Worm (Caenorhabditis elegans) whole organism, L4 larva: Measurements from ENCODE around the gene F07C6.4.

ENCODE experiments used
- F10B5.3 ChIP-seq: sonication (generic microtip); optimal IDR thresholded peaks from 2 replicates; lab custom pipeline; 2016; ENCODE audit warnings: mild to moderate bottlenecking, missing genetic modification characterization, missing compliant biosample characterization
- F44E2.7 ChIP-seq: fragments of 200-800 bp; sonication (Bioruptor generic); IDR thresholded peaks from 2 replicates; pipeline ENCODE4 v2.1.2; 2022; ENCODE audit warnings: missing genetic modification characterization, missing compliant biosample characterization
- R02D3.7 ChIP-seq: fragments of 150-350 bp; sonication (generic microtip); optimal IDR thresholded peaks from 3 replicates; lab custom pipeline; 2014; ENCODE audit warnings: missing biosample characterization, missing genetic modification characterization
- T20F7.1 ChIP-seq: fragments of 200-800 bp; sonication (Bioruptor generic); optimal IDR thresholded peaks from 2 replicates; lab custom pipeline; 2018; ENCODE audit warnings: mild to moderate bottlenecking, missing genetic modification characterization, missing compliant biosample characterization
- T26A8.4 ChIP-seq: fragments of 200-800 bp; sonication (Bioruptor generic); IDR thresholded peaks from 2 replicates; pipeline ENCODE4 v1.3.6; 2022; ENCODE audit warnings: missing genetic modification characterization, missing compliant biosample characterization
- Y48G9A.11 ChIP-seq: fragments of 200-800 bp; sonication (Bioruptor generic); IDR thresholded peaks from 2 replicates; pipeline ENCODE4 v1.3.6; 2022; ENCODE audit warnings: missing genetic modification reagents, missing genetic modification characterization, missing compliant biosample characterization
- Y5F2A.4 ChIP-seq: fragments of 200-800 bp; sonication (Bioruptor generic); optimal IDR thresholded peaks from 2 replicates; lab custom pipeline; 2018; ENCODE audit warnings: mild to moderate bottlenecking, missing genetic modification characterization, missing compliant biosample characterization
- Y75B8A.6 ChIP-seq: fragments of 200-800 bp; sonication (Bioruptor generic); IDR thresholded peaks from 2 replicates; pipeline ENCODE4 v1.3.6; 2022; ENCODE audit warnings: missing genetic modification reagents, missing genetic modification characterization, missing compliant biosample characterization
- ZK337.2 ChIP-seq: fragments of 200-800 bp; sonication (Bioruptor generic); IDR thresholded peaks from 2 replicates; pipeline ENCODE4 v1.3.6; 2022; ENCODE audit warnings: missing genetic modification reagents, missing genetic modification characterization, missing compliant biosample characterization
- ZK546.5 ChIP-seq, 2 experiments: sonication (generic microtip); optimal IDR thresholded peaks; 2 replicates each; lab custom pipeline; 2017; ENCODE audit warnings: missing biosample characterization in 2 of 2, missing genetic modification characterization in 2 of 2
- aha-1 ChIP-seq: fragments of 150-350 bp; peaks from one replicate; lab custom pipeline; 2014; ENCODE audit warnings: missing biosample characterization, missing genetic modification characterization
- arid-1 ChIP-seq: fragments of 200-800 bp; sonication (Bioruptor generic); conservative IDR thresholded peaks from 2 replicates; pipeline ENCODE4 v1.3.6; 2022; ENCODE audit warnings: missing genetic modification reagents, missing genetic modification characterization, missing compliant biosample characterization
- ceh-44 ChIP-seq: fragments of 200-800 bp; sonication (Bioruptor generic); IDR thresholded peaks from 2 replicates; pipeline ENCODE4 v1.3.6; 2022; ENCODE audit warnings: missing genetic modification reagents, missing genetic modification characterization, missing compliant biosample characterization
- daf-12 ChIP-seq: fragments of 150-350 bp; optimal IDR thresholded peaks from 2 replicates; lab custom pipeline; 2014; ENCODE audit warnings: missing biosample characterization, missing genetic modification reagents, missing genetic modification characterization
- daf-16 ChIP-seq, 3 experiments: sonication (generic microtip); optimal IDR thresholded peaks; 2 replicates each; lab custom pipeline; 2016 to 2017; ENCODE audit warnings: missing genetic modification characterization in 3 of 3, missing genetic modification reagents in 3 of 3, mild to moderate bottlenecking in 2 of 3, missing compliant biosample characterization in 2 of 3, missing biosample characterization in 1 of 3, moderate library complexity in 1 of 3
- daf-8 ChIP-seq: fragments of 200-800 bp; sonication (Bioruptor generic); IDR thresholded peaks from 2 replicates; pipeline ENCODE4 v1.3.6; 2022; ENCODE audit warnings: missing genetic modification characterization, missing compliant biosample characterization
- dmd-6 ChIP-seq: fragments of 200-800 bp; sonication (Bioruptor generic); IDR thresholded peaks from 2 replicates; pipeline ENCODE4 v1.3.6; 2022; ENCODE audit warnings: missing genetic modification reagents, missing genetic modification characterization, missing compliant biosample characterization
- dmd-8 ChIP-seq: fragments of 200-800 bp; sonication (Bioruptor generic); IDR thresholded peaks from 2 replicates; pipeline ENCODE4 v1.3.6; 2022; ENCODE audit warnings: missing genetic modification characterization, missing compliant biosample characterization
- egl-27 ChIP-seq: sonication (generic microtip); optimal IDR thresholded peaks from 3 replicates; lab custom pipeline; 2017; ENCODE audit warnings: missing biosample characterization, missing genetic modification reagents, missing genetic modification characterization
- egl-43 ChIP-seq: fragments of 200-800 bp; sonication (Bioruptor generic); IDR thresholded peaks from 2 replicates; pipeline ENCODE4 v1.3.6; 2022; ENCODE audit warnings: missing genetic modification reagents, missing genetic modification characterization, missing compliant biosample characterization
- fkh-10 ChIP-seq: fragments of 150-350 bp; optimal IDR thresholded peaks from 2 replicates; lab custom pipeline; 2014; ENCODE audit warnings: missing biosample characterization, missing genetic modification reagents, missing genetic modification characterization
- hif-1 ChIP-seq, 2 experiments: sonication (generic microtip); optimal IDR thresholded peaks; 2 replicates each; lab custom pipeline; 2016 to 2017; ENCODE audit warnings: missing compliant biosample characterization in 2 of 2, missing genetic modification characterization in 2 of 2, missing genetic modification reagents in 2 of 2, missing genotype in 2 of 2, mild to moderate bottlenecking in 1 of 2
- lim-7 ChIP-seq: fragments of 200-800 bp; sonication (Bioruptor generic); IDR thresholded peaks from 2 replicates; pipeline ENCODE4 v1.3.6; 2022; ENCODE audit warnings: missing genetic modification characterization, missing compliant biosample characterization
- lin-13 ChIP-seq: fragments of 150-350 bp; optimal IDR thresholded peaks from 2 replicates; lab custom pipeline; 2014; ENCODE audit warnings: missing biosample characterization, missing genetic modification reagents, missing genetic modification characterization
- lin-38 ChIP-seq: fragments of 200-800 bp; sonication (Bioruptor generic); IDR thresholded peaks from 2 replicates; pipeline ENCODE4 v1.3.6; 2022; ENCODE audit warnings: missing genetic modification reagents, missing genetic modification characterization, missing compliant biosample characterization
- lin-39 ChIP-seq: fragments of 150-350 bp; optimal IDR thresholded peaks from 2 replicates; lab custom pipeline; 2014; ENCODE audit warnings: missing biosample characterization, missing genetic modification reagents, missing genetic modification characterization
- madf-5 ChIP-seq, 2 experiments: fragments of 200-800 bp; sonication (Bioruptor generic); IDR thresholded peaks; 2 replicates each; pipeline ENCODE4 v1.3.6; 2022; ENCODE audit warnings: missing compliant biosample characterization in 2 of 2, missing genetic modification characterization in 2 of 2
- mdt-29 ChIP-seq: fragments of 200-800 bp; sonication (Bioruptor generic); IDR thresholded peaks from 2 replicates; pipeline ENCODE4 v1.3.6; 2022; ENCODE audit warnings: missing genetic modification reagents, missing genetic modification characterization, missing compliant biosample characterization
- mes-2 ChIP-seq: sonication (generic microtip); optimal IDR thresholded peaks from 2 replicates; lab custom pipeline; 2016; ENCODE audit warnings: missing genotype, mild to moderate bottlenecking, missing genetic modification characterization, missing compliant biosample characterization; ENCODE audit not compliant: poor library complexity, severe bottlenecking
- nhr-11 ChIP-seq: fragments of 150-350 bp; optimal IDR thresholded peaks from 2 replicates; lab custom pipeline; 2014; ENCODE audit warnings: missing biosample characterization, missing genetic modification characterization
- nhr-111 ChIP-seq: fragments of 200-800 bp; sonication (Bioruptor generic); optimal IDR thresholded peaks from 2 replicates; lab custom pipeline; 2018; ENCODE audit warnings: mild to moderate bottlenecking, missing genetic modification characterization, missing compliant biosample characterization
- nhr-237 ChIP-seq: sonication (generic microtip); optimal IDR thresholded peaks from 2 replicates; lab custom pipeline; 2017; ENCODE audit warnings: missing biosample characterization, missing genetic modification characterization
- nhr-25 ChIP-seq: sonication (generic microtip); optimal IDR thresholded peaks from 2 replicates; lab custom pipeline; 2017; ENCODE audit warnings: missing genetic modification characterization, mild to moderate bottlenecking, missing compliant biosample characterization, antibody characterized with exemption, moderate library complexity, borderline replicate concordance; ENCODE audit not compliant: insufficient read depth
- nhr-28 ChIP-seq: fragments of 150-350 bp; optimal IDR thresholded peaks from 2 replicates; lab custom pipeline; 2014; ENCODE audit warnings: missing biosample characterization, missing genetic modification characterization
- nhr-48 ChIP-seq: sonication (generic microtip); optimal IDR thresholded peaks from 2 replicates; lab custom pipeline; 2016; ENCODE audit warnings: mild to moderate bottlenecking, missing genetic modification characterization, missing compliant biosample characterization
- pqm-1 ChIP-seq: sonication (generic microtip); optimal IDR thresholded peaks from 2 replicates; lab custom pipeline; 2017; ENCODE audit warnings: missing biosample characterization, missing genetic modification characterization
- spr-3 ChIP-seq: fragments of 200-800 bp; sonication (Bioruptor generic); optimal IDR thresholded peaks from 2 replicates; lab custom pipeline; 2018; ENCODE audit warnings: mild to moderate bottlenecking, missing genetic modification characterization, missing compliant biosample characterization
- tag-97 ChIP-seq: fragments of 200-800 bp; sonication (Bioruptor generic); IDR thresholded peaks from 2 replicates; pipeline ENCODE4 v1.3.6; 2022; ENCODE audit warnings: missing genetic modification characterization, missing compliant biosample characterization
- vab-7 ChIP-seq: fragments of 200-800 bp; sonication (Bioruptor generic); IDR thresholded peaks from 2 replicates; pipeline ENCODE4 v1.3.6; 2022; ENCODE audit warnings: missing genetic modification reagents, missing genetic modification characterization, missing compliant biosample characterization
- zfp-2 ChIP-seq: sonication (generic microtip); optimal IDR thresholded peaks from 2 replicates; lab custom pipeline; 2016; ENCODE audit warnings: mild to moderate bottlenecking, missing genetic modification characterization, missing compliant biosample characterization
- zip-11 ChIP-seq: fragments of 200-800 bp; sonication (Bioruptor generic); IDR thresholded peaks from 2 replicates; pipeline ENCODE4 v1.3.6; 2022; ENCODE audit warnings: missing genetic modification characterization, missing compliant biosample characterization
- zip-2 ChIP-seq: fragments of 150-350 bp; optimal IDR thresholded peaks from 2 replicates; lab custom pipeline; 2014; ENCODE audit warnings: missing biosample characterization, missing genetic modification characterization
- ztf-11 ChIP-seq: fragments of 150-350 bp; optimal IDR thresholded peaks from 2 replicates; lab custom pipeline; 2014; ENCODE audit warnings: missing biosample characterization, missing genetic modification characterization

F07C6.4 gene

DNA sequence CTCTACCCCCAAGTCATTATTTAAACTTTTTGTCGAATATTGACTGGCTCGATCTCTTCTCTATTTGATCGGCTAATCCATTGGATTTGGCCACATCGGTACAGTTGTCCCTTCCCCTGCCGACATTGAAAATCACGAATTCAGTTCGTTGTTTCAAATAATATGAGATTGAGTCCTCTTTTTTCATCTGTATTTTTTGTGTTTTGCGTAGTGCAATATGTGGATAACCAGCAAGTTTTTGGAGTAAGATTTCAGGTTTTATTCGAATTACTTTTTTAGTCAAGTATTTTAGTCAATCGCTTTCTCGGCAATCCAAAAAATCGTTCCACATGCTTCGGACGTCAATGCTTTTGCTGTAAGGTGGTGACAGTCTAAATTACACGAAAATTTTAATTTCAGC lies 16.6 kb upstream of the F07C6.4 start, which contains the start of gene F07C6.3:
Gene F07C6.3, plus strand, starts transcription at position 148 of the 400 bp plus-strand sequence.
- peak; percentile 97 for TF ChIP-seq aha-1 (tag; lab: Kevin White, UChicago)
- TF ChIP-seq mdt-29 (GFP tag; lab: Robert Waterston, UW) = no peak
- TF ChIP-seq Y48G9A.11 (GFP tag; lab: Robert Waterston, UW) = no peak

- no peak for TF ChIP-seq daf-8 (GFP tag; lab: Robert Waterston, UW)
- TF ChIP-seq nhr-111 (GFP tag; lab: Kevin White, UChicago) = no peak
- TF ChIP-seq nhr-25 (tag; lab: Kevin White, UChicago) = no peak
- TF ChIP-seq ztf-11 = no peak
- no peak for TF ChIP-seq F44E2.7
- no peak for TF ChIP-seq hif-1 (tag; optimal IDR thresholded peaks at IDR 0.05; lab: Kevin White, UChicago)
- TF ChIP-seq nhr-237 = no peak
- TF ChIP-seq nhr-48 (tag; lab: Kevin White, UChicago) = no peak
- no peak for TF ChIP-seq ZK337.2 (GFP tag; lab: Robert Waterston, UW)
- no peak for TF ChIP-seq dmd-6 (GFP tag; lab: Robert Waterston, UW)
- TF ChIP-seq daf-12 = no peak
- no peak for TF ChIP-seq Y5F2A.4 (GFP tag; lab: Kevin White, UChicago)
- no peak for TF ChIP-seq T20F7.1 (GFP tag; lab: Kevin White, UChicago)
- TF ChIP-seq zip-11 (GFP tag; lab: Robert Waterston, UW) = no peak
- TF ChIP-seq dmd-8 (GFP tag; lab: Robert Waterston, UW) = no peak
- TF ChIP-seq spr-3 (GFP tag; lab: Kevin White, UChicago) = no peak
- TF ChIP-seq, all 104 proteins: peak for 0
Measured at ce11 chrIV:12790871-12791270, 14.9 kb upstream of the F07C6.4 start, which contains the start of gene F07C6.2. Gene F07C6.2 (plus strand): TSS chrIV:12791171.

ce11 chrIV:12792494-12792893 lies 13.2 kb upstream of the F07C6.4 start, which contains the start of gene F07C6.6:
Gene F07C6.6 (plus strand): TSS chrIV:12792794.
- no peak for TF ChIP-seq mes-2 (tag; lab: Kevin White, UChicago)
- no peak for TF ChIP-seq F10B5.3 (tag; lab: Kevin White, UChicago)
- no peak for TF ChIP-seq arid-1 (GFP tag; lab: Robert Waterston, UW)
- TF ChIP-seq Y48G9A.11 (GFP tag; lab: Robert Waterston, UW) = no peak
- TF ChIP-seq tag-97 (GFP tag; lab: Robert Waterston, UW) = no peak
- TF ChIP-seq zip-11 (GFP tag; lab: Robert Waterston, UW) = no peak
- TF ChIP-seq lin-39 = no peak
- no peak for TF ChIP-seq R02D3.7
- no peak for TF ChIP-seq nhr-28 (tag; lab: Kevin White, UChicago)
- TF ChIP-seq egl-27 (tag; lab: Kevin White, UChicago) = no peak
- TF ChIP-seq daf-12 = no peak
- TF ChIP-seq lin-13 = no peak
- no peak for TF ChIP-seq daf-16 (GFP tag; optimal IDR thresholded peaks at IDR 0.05; lab: Kevin White, UChicago)
- no peak for TF ChIP-seq daf-16 (tag; optimal IDR thresholded peaks at IDR 0.05; lab: Kevin White, UChicago)
- no peak for TF ChIP-seq vab-7 (GFP tag; lab: Robert Waterston, UW)
- TF ChIP-seq ZK546.5 (tag; optimal IDR thresholded peaks at IDR 0.05; lab: Kevin White, UChicago) = no peak
- TF ChIP-seq nhr-237 = no peak
- TF ChIP-seq lin-38 (GFP tag; lab: Robert Waterston, UW) = no peak
- no peak for TF ChIP-seq Y75B8A.6 (GFP tag; lab: Robert Waterston, UW)

DNA sequence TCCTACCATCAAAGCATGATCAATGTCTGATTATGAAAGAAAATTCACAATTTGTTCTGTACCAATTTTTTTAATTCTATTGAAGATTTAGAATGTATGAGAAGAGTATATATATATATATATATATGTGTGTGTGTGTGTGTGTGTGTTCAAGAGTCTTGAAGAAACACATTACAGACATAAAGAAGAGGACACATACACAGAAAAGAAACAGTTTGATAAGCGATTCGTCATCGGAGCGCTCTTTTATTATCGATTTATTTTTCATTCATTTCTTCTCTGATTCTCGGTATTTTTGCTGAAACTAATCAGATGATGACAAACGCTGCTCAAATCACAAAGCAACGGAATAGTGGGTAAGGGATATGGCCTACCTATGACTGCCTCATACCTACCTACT lies 12.1 kb upstream of the F07C6.4 start, which contains the start of gene pin-2:
Gene pin-2, plus strand, starts transcription at position 227 of the 400 bp plus-strand sequence.
- TF ChIP-seq nhr-28 (tag; lab: Kevin White, UChicago) (peak; percentile 54), madf-5 (GFP tag; IDR thresholded peaks at IDR 0.05; lab: Robert Waterston, UW) (no peak), ZK337.2 (GFP tag; lab: Robert Waterston, UW) (no peak), zfp-2 (tag; lab: Kevin White, UChicago) (no peak), dmd-8 (GFP tag; lab: Robert Waterston, UW) (no peak), daf-16 (GFP tag; optimal IDR thresholded peaks at IDR 0.05; lab: Kevin White, UChicago) (no peak), daf-16 (tag; optimal IDR thresholded peaks at IDR 0.05; lab: Kevin White, UChicago) (peak; percentile 1), egl-43 (GFP tag; lab: Robert Waterston, UW) (no peak), zip-2 (tag; lab: Kevin White, UChicago) (no peak), T26A8.4 (GFP tag; lab: Robert Waterston, UW) (no peak), lin-39 (no peak), hif-1 (tag; optimal IDR thresholded peaks at IDR 0.05; lab: Kevin White, UChicago) (no peak), nhr-48 (tag; lab: Kevin White, UChicago) (no peak), nhr-11 (no peak), pqm-1 (tag; lab: Kevin White, UChicago) (peak; percentile 26), fkh-10 (GFP tag; lab: Kevin White, UChicago) (no peak), ceh-44 (GFP tag; lab: Robert Waterston, UW) (no peak), lim-7 (GFP tag; lab: Robert Waterston, UW) (no peak), ztf-11 (no peak)
